Worm (Caenorhabditis elegans) whole organism, L4 larva: ENCODE results near the gene cey-1.

ENCODE experiments used
- F37D6.2 ChIP-seq: sonication (generic microtip); optimal IDR thresholded peaks from 2 replicates; lab custom pipeline; 2016; ENCODE audit warnings: mild to moderate bottlenecking, missing genetic modification characterization, missing compliant biosample characterization
- F44E2.7 ChIP-seq: fragments of 200-800 bp; sonication (Bioruptor generic); IDR thresholded peaks from 2 replicates; pipeline ENCODE4 v2.1.2; 2022; ENCODE audit warnings: missing genetic modification characterization, missing compliant biosample characterization
- ZK337.2 ChIP-seq: fragments of 200-800 bp; sonication (Bioruptor generic); IDR thresholded peaks from 2 replicates; pipeline ENCODE4 v1.3.6; 2022; ENCODE audit warnings: missing genetic modification reagents, missing genetic modification characterization, missing compliant biosample characterization
- aha-1 ChIP-seq: fragments of 150-350 bp; peaks from one replicate; lab custom pipeline; 2014; ENCODE audit warnings: missing biosample characterization, missing genetic modification characterization
- arid-1 ChIP-seq: fragments of 200-800 bp; sonication (Bioruptor generic); conservative IDR thresholded peaks from 2 replicates; pipeline ENCODE4 v1.3.6; 2022; ENCODE audit warnings: missing genetic modification reagents, missing genetic modification characterization, missing compliant biosample characterization
- ceh-28 ChIP-seq: fragments of 150-350 bp; optimal IDR thresholded peaks from 2 replicates; lab custom pipeline; 2014; ENCODE audit warnings: missing biosample characterization, missing genetic modification reagents, missing genetic modification characterization
- ces-1 ChIP-seq: fragments of 150-350 bp; sonication (generic microtip); optimal IDR thresholded peaks from 4 replicates; lab custom pipeline; 2014; ENCODE audit warnings: missing biosample characterization, missing genetic modification reagents, missing genetic modification characterization
- daf-16 ChIP-seq, 3 experiments: sonication (generic microtip); optimal IDR thresholded peaks; 2 replicates each; lab custom pipeline; 2016 to 2017; ENCODE audit warnings: missing genetic modification characterization in 3 of 3, missing genetic modification reagents in 3 of 3, mild to moderate bottlenecking in 2 of 3, missing compliant biosample characterization in 2 of 3, missing biosample characterization in 1 of 3, moderate library complexity in 1 of 3
- dve-1 ChIP-seq: sonication (generic microtip); optimal IDR thresholded peaks from 2 replicates; lab custom pipeline; 2017; ENCODE audit warnings: antibody characterized with exemption, mild to moderate bottlenecking, missing genetic modification characterization, missing compliant biosample characterization; ENCODE audit not compliant: insufficient read depth
- egl-43 ChIP-seq: fragments of 200-800 bp; sonication (Bioruptor generic); IDR thresholded peaks from 2 replicates; pipeline ENCODE4 v1.3.6; 2022; ENCODE audit warnings: missing genetic modification reagents, missing genetic modification characterization, missing compliant biosample characterization
- mdt-29 ChIP-seq: fragments of 200-800 bp; sonication (Bioruptor generic); IDR thresholded peaks from 2 replicates; pipeline ENCODE4 v1.3.6; 2022; ENCODE audit warnings: missing genetic modification reagents, missing genetic modification characterization, missing compliant biosample characterization
- pha-4 ChIP-seq, 2 experiments: fragments of 150-350 bp in 1 of 2; fragments of 200-800 bp in 1 of 2; sonication (Bioruptor generic) in 1 of 2; IDR thresholded peaks in 1 of 2; optimal IDR thresholded peaks in 1 of 2; 2 replicates each; pipeline versions ENCODE4 v1.3.6 to Lab custom; 2014 to 2022; ENCODE audit warnings: missing genetic modification characterization in 2 of 2, missing genetic modification reagents in 2 of 2, missing biosample characterization in 1 of 2, missing compliant biosample characterization in 1 of 2
- sdz-12 ChIP-seq: fragments of 200-800 bp; sonication (Bioruptor generic); optimal IDR thresholded peaks from 2 replicates; lab custom pipeline; 2018; ENCODE audit warnings: mild to moderate bottlenecking, missing genetic modification characterization, missing compliant biosample characterization
- tra-1 ChIP-seq: fragments of 200-800 bp; sonication (Bioruptor generic); IDR thresholded peaks from 2 replicates; pipeline ENCODE4 v1.3.6; 2022; ENCODE audit warnings: missing genetic modification reagents, missing genetic modification characterization, missing compliant biosample characterization
- unc-130 ChIP-seq: sonication (generic microtip); optimal IDR thresholded peaks from 2 replicates; lab custom pipeline; 2016; ENCODE audit warnings: missing genetic modification reagents, missing genetic modification characterization, missing compliant biosample characterization
- unc-39 ChIP-seq: sonication (generic microtip); optimal IDR thresholded peaks from 2 replicates; lab custom pipeline; 2017; ENCODE audit warnings: missing biosample characterization, missing genetic modification characterization
- unc-62 ChIP-seq, 3 experiments: fragments of 150-350 bp in 1 of 3; sonication (generic microtip); optimal IDR thresholded peaks in 2 of 3; peaks in 1 of 3; 1 replicate in 1 of 3; 2 replicates in 2 of 3; lab custom pipeline; 2014 to 2017; ENCODE audit warnings: missing biosample characterization in 3 of 3, missing genetic modification characterization in 3 of 3, missing genetic modification reagents in 3 of 3, missing genotype in 1 of 3
- zag-1 ChIP-seq: fragments of 150-350 bp; optimal IDR thresholded peaks from 2 replicates; lab custom pipeline; 2014; ENCODE audit warnings: missing biosample characterization, missing genetic modification characterization
- ztf-11 ChIP-seq: fragments of 150-350 bp; optimal IDR thresholded peaks from 2 replicates; lab custom pipeline; 2014; ENCODE audit warnings: missing biosample characterization, missing genetic modification characterization

cey-1 gene

ce11 chrII:10995600-10995999, 45.4 kb downstream of the cey-1 start:
- TF ChIP-seq zag-1 (tag; lab: Kevin White, UChicago): no peak
- no peak for TF ChIP-seq ztf-11
- TF ChIP-seq unc-130: no peak
- TF ChIP-seq F44E2.7 (GFP tag; lab: Robert Waterston, UW): no peak
- TF ChIP-seq unc-62 (GFP tag; optimal IDR thresholded peaks at IDR 0.05 in 1 of 2; lab: Kevin White, UChicago): peak in 1 of 2 experiments; percentile 97
- TF ChIP-seq unc-62 (tag; optimal IDR thresholded peaks at IDR 0.05; lab: Kevin White, UChicago): no peak
- TF ChIP-seq mdt-29 (GFP tag; lab: Robert Waterston, UW): no peak
- TF ChIP-seq dve-1 (tag; lab: Kevin White, UChicago): no peak
- TF ChIP-seq egl-43 (GFP tag; lab: Robert Waterston, UW): no peak

DNA sequence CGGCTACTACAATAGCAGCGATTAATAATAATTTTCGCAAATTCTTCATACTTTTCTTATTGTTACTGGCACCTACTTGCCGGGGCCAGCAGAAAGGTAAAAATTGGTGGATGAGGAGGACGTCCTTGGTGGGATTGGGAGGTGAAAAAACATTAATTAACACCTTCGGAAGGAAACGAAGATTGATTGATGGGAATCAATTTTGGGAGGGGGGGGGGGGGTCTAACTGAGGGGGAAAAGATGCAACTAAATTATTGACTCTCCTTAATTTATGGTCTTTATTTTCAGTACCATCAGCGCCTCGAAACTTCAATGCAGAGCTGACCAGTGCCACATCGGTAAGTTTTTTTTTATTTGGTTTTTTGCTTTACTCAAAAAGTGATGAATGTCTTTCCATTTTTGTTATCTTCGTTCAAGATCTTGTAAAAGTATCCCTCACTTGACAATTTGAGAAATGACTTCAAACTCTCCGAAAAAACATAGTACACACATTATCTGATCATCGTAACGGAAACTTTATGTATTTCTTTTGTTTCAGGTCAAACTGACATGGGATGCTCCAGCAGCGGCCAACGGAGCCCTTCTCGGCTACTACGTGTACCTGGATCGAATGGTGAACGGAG, 47.3 kb downstream of the cey-1 start:
- no peak for TF ChIP-seq ceh-28 (tag; lab: Kevin White, UChicago)
- no peak for TF ChIP-seq tra-1 (GFP tag; lab: Robert Waterston, UW)
- no peak for TF ChIP-seq daf-16 (GFP tag; optimal IDR thresholded peaks at IDR 0.05; lab: Kevin White, UChicago)
- TF ChIP-seq daf-16 (tag; optimal IDR thresholded peaks at IDR 0.05; lab: Kevin White, UChicago): no peak
- peak; percentile 71 for TF ChIP-seq aha-1 (tag; lab: Kevin White, UChicago)
- TF ChIP-seq arid-1 (GFP tag; lab: Robert Waterston, UW): no peak
- TF ChIP-seq unc-62 (GFP tag; optimal IDR thresholded peaks at IDR 0.05 in 1 of 2; lab: Kevin White, UChicago): peak in 1 of 2 experiments; percentile 77
- no peak for TF ChIP-seq unc-62 (tag; optimal IDR thresholded peaks at IDR 0.05; lab: Kevin White, UChicago)
- no peak for TF ChIP-seq pha-4 (GFP tag; IDR thresholded peaks at IDR 0.05; lab: Robert Waterston, UW)
- TF ChIP-seq pha-4 (tag; optimal IDR thresholded peaks at IDR 0.05; lab: Kevin White, UChicago): no peak
- TF ChIP-seq, all 104 proteins: peak for 2

DNA sequence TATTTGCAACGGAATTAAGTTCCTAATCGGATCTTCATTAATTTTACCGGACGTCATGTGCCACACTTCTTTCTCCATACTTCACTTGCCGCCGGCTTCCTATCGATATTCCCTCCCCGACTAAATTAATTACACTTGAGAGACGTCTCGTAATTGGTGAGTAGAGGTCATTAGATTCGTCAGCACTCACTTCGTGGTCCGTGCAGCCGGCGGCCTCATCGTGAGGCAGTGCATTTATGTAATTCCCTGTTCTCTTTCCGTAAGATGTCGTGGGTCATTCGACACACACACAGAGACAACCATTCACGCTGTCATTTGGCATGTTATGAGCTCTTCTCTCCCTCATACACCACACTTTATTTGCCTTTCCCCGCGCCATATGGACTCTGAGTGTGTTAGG, 50.4 kb downstream of the cey-1 start:
- peak; percentile 16 for TF ChIP-seq ces-1 (GFP tag; lab: Kevin White, UChicago)
- TF ChIP-seq unc-62 (GFP tag; optimal IDR thresholded peaks at IDR 0.05 in 1 of 2; lab: Kevin White, UChicago): peak in 1 of 2 experiments; percentile 43
- no peak for TF ChIP-seq unc-62 (tag; optimal IDR thresholded peaks at IDR 0.05; lab: Kevin White, UChicago)
- TF ChIP-seq sdz-12 (GFP tag; lab: Kevin White, UChicago): no peak
- TF ChIP-seq F37D6.2 (tag; lab: Kevin White, UChicago): no peak
- no peak for TF ChIP-seq ZK337.2 (GFP tag; lab: Robert Waterston, UW)
- TF ChIP-seq unc-39 (tag; lab: Kevin White, UChicago): no peak
